Fruit fly (Drosophila melanogaster): ENCODE data around the gene CG14143.

CG14143 gene

DNA sequence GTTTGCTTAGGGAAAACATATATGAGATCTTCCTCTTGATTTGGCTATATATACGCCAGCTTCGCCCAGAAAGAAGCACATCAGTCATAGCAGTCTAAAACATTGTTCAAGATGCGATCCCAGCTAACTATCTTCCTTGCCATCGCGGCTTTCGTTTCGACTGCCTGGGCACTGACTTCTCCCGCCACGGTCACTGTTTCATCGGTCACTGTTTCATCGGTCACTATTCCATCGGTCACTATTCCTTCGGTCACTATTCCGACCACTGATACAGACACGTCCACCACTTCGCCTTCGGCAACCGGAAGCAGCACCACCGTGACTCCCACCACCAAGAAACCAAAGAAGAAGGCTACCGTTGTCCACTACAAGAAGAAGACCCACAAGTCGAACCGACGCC lies at the start of gene CG14143:
CG14143 (plus strand) TSS at position 102 of the 400 bp plus-strand sequence.
- TF ChIP-seq CG16813 (GFP tag; IDR thresholded peaks at IDR 0.05; ENCODE audit: partially characterized antibody) (0 out of 3 replicates have a peak, but pooled peaks have one; percentile 14), Med (GFP tag) (peak; percentile 24), ro (GFP tag; IDR thresholded peaks at IDR 0.05) (0 out of 2 replicates have a peak, but pooled peaks have one; percentile 18), CG3995 (GFP tag; optimal IDR thresholded peaks at IDR 0.05) (peak; percentile 91), pfk (GFP tag; optimal IDR thresholded peaks at IDR 0.05) (peak; percentile 67), zfh1 (GFP tag; IDR thresholded peaks at IDR 0.05) (0 out of 3 replicates have a peak, but pooled peaks have one; percentile 44)

DNA sequence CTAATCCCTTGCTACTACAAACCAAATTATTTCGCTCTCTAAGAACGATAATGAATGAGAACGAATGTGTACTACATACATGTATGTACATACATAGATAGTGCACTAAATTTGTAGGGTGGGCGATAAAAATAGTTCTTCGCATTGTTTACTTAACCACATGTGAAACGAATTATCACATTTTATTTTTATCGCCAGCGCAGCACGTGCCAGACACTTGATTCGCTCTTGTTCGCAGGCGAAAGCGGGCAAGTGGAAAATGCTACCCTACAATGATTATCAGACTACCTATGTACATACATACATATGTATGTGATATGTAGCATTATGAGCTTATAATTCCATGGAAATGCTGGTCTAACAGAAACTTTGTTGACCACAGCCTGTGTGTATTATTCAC lies 49.0 kb upstream of the CG14143 start:
- peak; percentile 10 for TF ChIP-seq CG1603 (tag; optimal IDR thresholded peaks at IDR 0.05)
- TF ChIP-seq Pdp1 (GFP tag; optimal IDR thresholded peaks at IDR 0.05): peak in 1 of 2 experiments; percentile 38
- peak; percentile 20 for TF ChIP-seq gsb-n (tag; optimal IDR thresholded peaks at IDR 0.05)
- peak in 1 of 2 experiments; percentile 26 for TF ChIP-seq eve (GFP tag; optimal IDR thresholded peaks at IDR 0.05)
- peak; percentile 63 for TF ChIP-seq bigmax (GFP tag; optimal IDR thresholded peaks at IDR 0.05)
- peak; percentile 80 for TF ChIP-seq mirr (GFP tag; optimal IDR thresholded peaks at IDR 0.05)
- TF ChIP-seq CG8290 (GFP tag; optimal IDR thresholded peaks at IDR 0.05): no peak
- peak in 1 of 2 experiments; percentile 53 for TF ChIP-seq CG8290 (tag; optimal IDR thresholded peaks at IDR 0.05)
- peak; percentile 4 for TF ChIP-seq CG2678 (tag; optimal IDR thresholded peaks at IDR 0.05)
- peak; percentile 7 for TF ChIP-seq pros (GFP tag; optimal IDR thresholded peaks at IDR 0.05)
- TF ChIP-seq sd (tag; optimal IDR thresholded peaks at IDR 0.05): peak; percentile 75
- TF ChIP-seq HLHmδ (GFP tag; optimal IDR thresholded peaks at IDR 0.05): peak; percentile 28
- no peak for TF ChIP-seq CG10959 (GFP tag; IDR thresholded peaks at IDR 0.05)
- 0 out of 2 replicates have a peak, but pooled peaks have one; percentile 11 for TF ChIP-seq CG17328 (GFP tag; IDR thresholded peaks at IDR 0.05)
- peak; percentile 74 for TF ChIP-seq D19B (GFP tag; optimal IDR thresholded peaks at IDR 0.05)
- TF ChIP-seq sug (tag; optimal IDR thresholded peaks at IDR 0.05): peak; percentile 92
- TF ChIP-seq CG34422 (GFP tag; IDR thresholded peaks at IDR 0.05): 0 out of 3 replicates have a peak, but pooled peaks have one; percentile 30
- TF ChIP-seq cwo (GFP tag; optimal IDR thresholded peaks at IDR 0.05): peak; percentile 98
- TF ChIP-seq kah (GFP tag; optimal IDR thresholded peaks at IDR 0.05): peak; percentile 84
- TF ChIP-seq pan (optimal IDR thresholded peaks at IDR 0.05): no peak
- TF ChIP-seq pan (GFP tag; optimal IDR thresholded peaks at IDR 0.05 in 1 of 2, IDR thresholded peaks at IDR 0.05 in 1 of 2): no peak
- no peak for TF ChIP-seq Abd-B (GFP tag; optimal IDR thresholded peaks at IDR 0.05)
- 0 out of 3 replicates have a peak, but pooled peaks have one; percentile 23 for TF ChIP-seq CG2199 (GFP tag; IDR thresholded peaks at IDR 0.05)
- TF ChIP-seq fd64A (GFP tag; optimal IDR thresholded peaks at IDR 0.05): peak; percentile 42
- TF ChIP-seq Fer1 (GFP tag; optimal IDR thresholded peaks at IDR 0.05): peak; percentile 43
- TF ChIP-seq CG6813 (GFP tag; optimal IDR thresholded peaks at IDR 0.05): peak; percentile 41
- TF ChIP-seq CG6689 (GFP tag; IDR thresholded peaks at IDR 0.05): peak; percentile 54; the same call in 1 of the 2 replicates
- no peak for TF ChIP-seq CG18599 (GFP tag; optimal IDR thresholded peaks at IDR 0.05)
- TF ChIP-seq Hey (tag; optimal IDR thresholded peaks at IDR 0.05): peak; percentile 99
- TF ChIP-seq exex (tag; optimal IDR thresholded peaks at IDR 0.05): peak; percentile 54
- TF ChIP-seq fd3F (GFP tag; optimal IDR thresholded peaks at IDR 0.05): peak; percentile 4
- 0 out of 4 replicates have a peak, but pooled peaks have one; percentile 46 for TF ChIP-seq chinmo (GFP tag; IDR thresholded peaks at IDR 0.05; ENCODE audit: partially characterized antibody)
- peak; percentile 0 for TF ChIP-seq grau (tag; optimal IDR thresholded peaks at IDR 0.05)
- no peak for TF ChIP-seq zfh2 (GFP tag; optimal IDR thresholded peaks at IDR 0.05)
- peak; percentile 12 for TF ChIP-seq ATbp (GFP tag; optimal IDR thresholded peaks at IDR 0.05)
- peak; percentile 46 for TF ChIP-seq cg (GFP tag; optimal IDR thresholded peaks at IDR 0.05)
- peak; percentile 37 for TF ChIP-seq CG7745 (tag; optimal IDR thresholded peaks at IDR 0.05)
- TF ChIP-seq CG15479 (GFP tag; optimal IDR thresholded peaks at IDR 0.05): peak; percentile 48
- peak; percentile 9 for TF ChIP-seq CG13296 (GFP tag; optimal IDR thresholded peaks at IDR 0.05)
- no peak for TF ChIP-seq fru (optimal IDR thresholded peaks at IDR 0.05)
- TF ChIP-seq Asciz (GFP tag; optimal IDR thresholded peaks at IDR 0.05): peak; percentile 26
- TF ChIP-seq CG12071 (GFP tag; optimal IDR thresholded peaks at IDR 0.05): peak; percentile 50

All from whole organism, embryonic.